Worm (Caenorhabditis elegans) whole organism, early embryonic: ENCODE measurements around the gene osta-1.
A peak's percentile ranks its signal among the peaks of the same experiment; 100 is the strongest.

ENCODE experiments used
- B0310.2 ChIP-seq: sonication (generic microtip); optimal IDR thresholded peaks from 2 replicates; lab custom pipeline; 2016; ENCODE audit warnings: mild to moderate bottlenecking, missing genetic modification characterization, missing compliant biosample characterization
- F13C5.2 ChIP-seq: sonication (generic microtip); optimal IDR thresholded peaks from 2 replicates; lab custom pipeline; 2017; ENCODE audit warnings: mild to moderate bottlenecking, missing genetic modification characterization, inconsistent platforms, missing compliant biosample characterization
- aly-1 ChIP-seq: sonication (generic microtip); optimal IDR thresholded peaks from 2 replicates; lab custom pipeline; 2016; ENCODE audit warnings: missing genetic modification characterization, missing compliant biosample characterization
- ama-1 ChIP-seq: fragments of 150-350 bp; optimal IDR thresholded peaks from 2 replicates; lab custom pipeline; 2014
- ceh-13 ChIP-seq: fragments of 200-800 bp; sonication (Bioruptor generic); optimal IDR thresholded peaks from 2 replicates; lab custom pipeline; 2018; ENCODE audit warnings: mild to moderate bottlenecking, missing genetic modification characterization, missing compliant biosample characterization
- ceh-36 ChIP-seq: sonication (generic microtip); optimal IDR thresholded peaks from 2 replicates; lab custom pipeline; 2016; ENCODE audit warnings: missing genetic modification characterization, inconsistent platforms, missing compliant biosample characterization
- ets-7 ChIP-seq: sonication (generic microtip); optimal IDR thresholded peaks from 2 replicates; lab custom pipeline; 2016; ENCODE audit warnings: missing genotype, missing genetic modification characterization, missing compliant biosample characterization
- flt-1 ChIP-seq: fragments of 200-800 bp; sonication (Bioruptor generic); IDR thresholded peaks from 2 replicates; pipeline ENCODE4 v1.3.6; 2022; ENCODE audit warnings: missing genetic modification characterization, missing compliant biosample characterization
- hmbx-1 ChIP-seq: sonication (generic microtip); optimal IDR thresholded peaks from 2 replicates; lab custom pipeline; 2016; ENCODE audit warnings: mild to moderate bottlenecking, missing genetic modification characterization, missing compliant biosample characterization
- hmg-4 ChIP-seq: fragments of 200-800 bp; sonication (Bioruptor generic); optimal IDR thresholded peaks from 2 replicates; lab custom pipeline; 2018; ENCODE audit warnings: mild to moderate bottlenecking, missing genetic modification characterization, missing compliant biosample characterization
- hnd-1 ChIP-seq: sonication (generic microtip); optimal IDR thresholded peaks from 2 replicates; lab custom pipeline; 2016; ENCODE audit warnings: missing genetic modification characterization, missing compliant biosample characterization
- pes-1 ChIP-seq: fragments of 200-800 bp; sonication (Bioruptor generic); IDR thresholded peaks from 2 replicates; pipeline ENCODE4 v1.3.6; 2022; ENCODE audit warnings: missing genetic modification reagents, missing genetic modification characterization, missing compliant biosample characterization
- scrt-1 ChIP-seq: fragments of 200-800 bp; sonication (Bioruptor generic); IDR thresholded peaks from 2 replicates; pipeline ENCODE4 v1.3.6; 2022; ENCODE audit warnings: missing genetic modification characterization, missing compliant biosample characterization
- sea-1 ChIP-seq: fragments of 200-800 bp; sonication (Bioruptor generic); conservative IDR thresholded peaks from 2 replicates; pipeline ENCODE4 v1.3.6; 2022; ENCODE audit warnings: missing genetic modification characterization, missing compliant biosample characterization
- tbx-11 ChIP-seq: fragments of 200-800 bp; sonication (Bioruptor generic); IDR thresholded peaks from 2 replicates; pipeline ENCODE4 v1.3.6; 2022; ENCODE audit warnings: missing genetic modification characterization, missing compliant biosample characterization
- tbx-37 ChIP-seq: fragments of 200-800 bp; sonication (Bioruptor generic); conservative IDR thresholded peaks from 2 replicates; pipeline ENCODE4 v1.3.6; 2022; ENCODE audit warnings: missing genetic modification reagents, missing genetic modification characterization, missing compliant biosample characterization
- tra-4 ChIP-seq: sonication (generic microtip); optimal IDR thresholded peaks from 2 replicates; lab custom pipeline; 2017; ENCODE audit warnings: missing genetic modification characterization, missing compliant biosample characterization

osta-1 gene

ce11 chrII:6349-6748, at the start of gene osta-1:
Gene osta-1 (plus strand): TSS chrII:6657.
- TF ChIP-seq F13C5.2 (no peak), scrt-1 (GFP tag; lab: Robert Waterston, UW) (no peak), aly-1 (tag; lab: Kevin White, UChicago) (no peak), hnd-1 (tag; lab: Kevin White, UChicago) (no peak), tbx-37 (GFP tag; lab: Robert Waterston, UW) (no peak), sea-1 (GFP tag; lab: Robert Waterston, UW) (no peak), B0310.2 (tag; lab: Kevin White, UChicago) (no peak), tra-4 (tag; lab: Kevin White, UChicago) (no peak), pes-1 (no peak), hmbx-1 (tag; lab: Kevin White, UChicago) (no peak), ama-1 (lab: Kevin White, UChicago) (no peak), ceh-13 (GFP tag; lab: Kevin White, UChicago) (no peak), flt-1 (GFP tag; lab: Robert Waterston, UW) (no peak), hmg-4 (GFP tag; lab: Kevin White, UChicago) (no peak), ets-7 (tag; lab: Kevin White, UChicago) (no peak), tbx-11 (GFP tag; lab: Robert Waterston, UW) (no peak), ceh-36 (tag; lab: Kevin White, UChicago) (no peak)

- no peak for TF ChIP-seq scrt-1 (GFP tag; lab: Robert Waterston, UW)
- TF ChIP-seq ceh-13 (GFP tag; lab: Kevin White, UChicago), result peak; percentile 19
Measured at ce11 chrII:586-985, 5.9 kb upstream of the osta-1 start.

- TF ChIP-seq tra-4 (tag; lab: Kevin White, UChicago), result no peak
- TF ChIP-seq hmg-4 (GFP tag; lab: Kevin White, UChicago), result no peak
- no peak for TF ChIP-seq ets-7 (tag; lab: Kevin White, UChicago)
- no peak for TF ChIP-seq F13C5.2
- TF ChIP-seq tbx-11 (GFP tag; lab: Robert Waterston, UW), result no peak
- TF ChIP-seq ceh-36 (tag; lab: Kevin White, UChicago), result no peak
- no peak for TF ChIP-seq pes-1
- no peak for TF ChIP-seq sea-1 (GFP tag; lab: Robert Waterston, UW)
- TF ChIP-seq scrt-1 (GFP tag; lab: Robert Waterston, UW), result no peak
Measured at ce11 chrII:1334-1898, 5.0 kb upstream of the osta-1 start, which contains the start of gene 2L52.1. Gene 2L52.1 (plus strand): TSS chrII:1848.

- TF ChIP-seq ceh-36 (tag; lab: Kevin White, UChicago) (no peak), tbx-11 (GFP tag; lab: Robert Waterston, UW) (no peak), pes-1 (no peak), ama-1 (lab: Kevin White, UChicago) (no peak), ets-7 (tag; lab: Kevin White, UChicago) (no peak), tra-4 (tag; lab: Kevin White, UChicago) (no peak), tbx-37 (GFP tag; lab: Robert Waterston, UW) (no peak), F13C5.2 (no peak)
Measured at ce11 chrII:4793-5192, 1.7 kb upstream of the osta-1 start.

- no peak for TF ChIP-seq tbx-37 (GFP tag; lab: Robert Waterston, UW)
- no peak for TF ChIP-seq tra-4 (tag; lab: Kevin White, UChicago)
- TF ChIP-seq aly-1 (tag; lab: Kevin White, UChicago), result no peak
- TF ChIP-seq F13C5.2, result no peak
- no peak for TF ChIP-seq ets-7 (tag; lab: Kevin White, UChicago)
- TF ChIP-seq hnd-1 (tag; lab: Kevin White, UChicago), result no peak
- no peak for TF ChIP-seq ceh-13 (GFP tag; lab: Kevin White, UChicago)
- no peak for TF ChIP-seq scrt-1 (GFP tag; lab: Robert Waterston, UW)
- TF ChIP-seq sea-1 (GFP tag; lab: Robert Waterston, UW), result no peak
- no peak for TF ChIP-seq hmg-4 (GFP tag; lab: Kevin White, UChicago)
- TF ChIP-seq ama-1 (lab: Kevin White, UChicago), result no peak
Measured at ce11 chrII:8212-8611, 1.8 kb downstream of the osta-1 start.

- no peak for TF ChIP-seq sea-1 (GFP tag; lab: Robert Waterston, UW)
- TF ChIP-seq flt-1 (GFP tag; lab: Robert Waterston, UW), result no peak
- no peak for TF ChIP-seq hnd-1 (tag; lab: Kevin White, UChicago)
- TF ChIP-seq aly-1 (tag; lab: Kevin White, UChicago), result no peak
- no peak for TF ChIP-seq ets-7 (tag; lab: Kevin White, UChicago)
- TF ChIP-seq tra-4 (tag; lab: Kevin White, UChicago), result no peak
- TF ChIP-seq ceh-36 (tag; lab: Kevin White, UChicago), result no peak
Measured at ce11 chrII:11783-12182, 5.3 kb downstream of the osta-1 start, which contains the start of gene best-4. Gene best-4 (minus strand): TSS chrII:11883.

- TF ChIP-seq ceh-13 (GFP tag; lab: Kevin White, UChicago) (no peak), B0310.2 (tag; lab: Kevin White, UChicago) (no peak), hmbx-1 (tag; lab: Kevin White, UChicago) (no peak), sea-1 (GFP tag; lab: Robert Waterston, UW) (no peak), ceh-36 (tag; lab: Kevin White, UChicago) (no peak), tbx-37 (GFP tag; lab: Robert Waterston, UW) (no peak), tra-4 (tag; lab: Kevin White, UChicago) (no peak), F13C5.2 (no peak), tbx-11 (GFP tag; lab: Robert Waterston, UW) (no peak), aly-1 (tag; lab: Kevin White, UChicago) (no peak), ets-7 (tag; lab: Kevin White, UChicago) (no peak), flt-1 (GFP tag; lab: Robert Waterston, UW) (no peak)
Measured at ce11 chrII:12685-13084, 6.2 kb downstream of the osta-1 start, which contains the start of gene best-3. Gene best-3 (plus strand): TSS chrII:12985.
